Fruit fly (Drosophila melanogaster) whole organism, wandering third instar larva: ENCODE data around the gene CG5180.

ENCODE experiments used
- Abd-B ChIP-seq: fragments of >200 bp; optimal IDR thresholded peaks from 2 replicates; lab custom pipeline; 2017; ENCODE audit warnings: missing biosample characterization, missing genetic modification characterization
- CG32264 ChIP-seq: fragments of 200-800 bp; sonication (Bioruptor generic); optimal IDR thresholded peaks from 2 replicates; lab custom pipeline; 2016; ENCODE audit warnings: missing biosample characterization, missing genetic modification characterization
- CG9705 ChIP-seq: fragments of 200-800 bp; sonication (Bioruptor generic); optimal IDR thresholded peaks from 2 replicates; lab custom pipeline; 2018; ENCODE audit warnings: missing biosample characterization, mild to moderate bottlenecking, missing genetic modification characterization
- CrebA ChIP-seq: fragments of 200-800 bp; sonication (Bioruptor generic); optimal IDR thresholded peaks from 2 replicates; lab custom pipeline; 2016; ENCODE audit warnings: missing biosample characterization, mild to moderate bottlenecking, missing genetic modification characterization, borderline replicate concordance
- Dfd ChIP-seq: fragments of >200 bp; optimal IDR thresholded peaks from 2 replicates; lab custom pipeline; 2017; ENCODE audit warnings: missing biosample characterization, missing genetic modification characterization
- Dif ChIP-seq: fragments of 200-275, 200-300 bp; sonication (Bioruptor generic); optimal IDR thresholded peaks from 2 replicates; lab custom pipeline; 2018; ENCODE audit warnings: missing biosample characterization, missing genetic modification characterization; ENCODE audit not compliant: partially characterized antibody
- GATAd ChIP-seq: sonication (Bioruptor generic); optimal IDR thresholded peaks from 2 replicates; lab custom pipeline; 2016; ENCODE audit warnings: missing biosample characterization, missing genetic modification characterization
- HLH106 ChIP-seq: fragments of 200-800 bp; optimal IDR thresholded peaks from 3 replicates; lab custom pipeline; 2019; ENCODE audit warnings: missing biosample characterization, mild to moderate bottlenecking, missing genetic modification characterization, moderate library complexity
- Hnf4 ChIP-seq: fragments of 200-800 bp; sonication (Bioruptor generic); optimal IDR thresholded peaks from 2 replicates; lab custom pipeline; 2016; ENCODE audit warnings: missing biosample characterization, mild to moderate bottlenecking, missing genetic modification characterization
- Hr78 ChIP-seq: fragments of >200 bp; optimal IDR thresholded peaks from 2 replicates; lab custom pipeline; 2017; ENCODE audit warnings: missing biosample characterization, missing genetic modification characterization
- Hr83 ChIP-seq: fragments of 200-300 bp; sonication (Bioruptor generic); optimal IDR thresholded peaks from 2 replicates; lab custom pipeline; 2016; ENCODE audit warnings: missing biosample characterization, mild to moderate bottlenecking, missing genetic modification characterization, moderate library complexity; ENCODE audit not compliant: poor library complexity, severe bottlenecking
- Jra ChIP-seq: sonication (Bioruptor generic); optimal IDR thresholded peaks from 2 replicates; lab custom pipeline; 2016; ENCODE audit warnings: missing biosample characterization, missing genetic modification characterization
- Mio ChIP-seq: sonication (Bioruptor generic); optimal IDR thresholded peaks from 2 replicates; lab custom pipeline; 2016; ENCODE audit warnings: missing biosample characterization, missing genetic modification characterization
- Myc ChIP-seq: fragments of >200 bp; optimal IDR thresholded peaks from 2 replicates; lab custom pipeline; 2017
- N ChIP-seq: fragments of >200 bp; optimal IDR thresholded peaks from 2 replicates; lab custom pipeline; 2018; ENCODE audit warnings: missing biosample characterization, missing external identifiers, missing genetic modification characterization
- OdsH ChIP-seq: fragments of 200-800 bp; sonication (Bioruptor generic); optimal IDR thresholded peaks from 2 replicates; lab custom pipeline; 2016; ENCODE audit warnings: missing biosample characterization, mild to moderate bottlenecking, missing genetic modification characterization
- Rel ChIP-seq, 2 experiments: fragments of 200-800 bp; sonication (Bioruptor generic) in 1 of 2; optimal IDR thresholded peaks; 2 replicates in 1 of 2; 3 replicates in 1 of 2; lab custom pipeline; 2016 to 2019; ENCODE audit warnings: mild to moderate bottlenecking in 2 of 2, missing biosample characterization in 2 of 2, missing genetic modification characterization in 2 of 2, moderate library complexity in 1 of 2
- Sp1 ChIP-seq: fragments of 200-800 bp; sonication (Bioruptor generic); optimal IDR thresholded peaks from 3 replicates; lab custom pipeline; 2019; ENCODE audit warnings: missing biosample characterization, mild to moderate bottlenecking, missing genetic modification characterization, moderate library complexity
- Vsx2 ChIP-seq: fragments of 200-300, 225-300 bp; sonication (Bioruptor generic); optimal IDR thresholded peaks from 2 replicates; lab custom pipeline; 2018; ENCODE audit warnings: missing biosample characterization, missing genetic modification characterization; ENCODE audit not compliant: partially characterized antibody
- br ChIP-seq: fragments of 200-800 bp; sonication (Bioruptor generic); optimal IDR thresholded peaks from 2 replicates; lab custom pipeline; 2016; ENCODE audit warnings: missing biosample characterization, missing genetic modification characterization
- brk ChIP-seq: fragments of 200-800 bp; sonication (Bioruptor generic); optimal IDR thresholded peaks from 2 replicates; lab custom pipeline; 2016; ENCODE audit warnings: missing biosample characterization, mild to moderate bottlenecking, missing genetic modification characterization
- dl ChIP-seq, 2 experiments: fragments of 175-275, 200-275 bp in 1 of 2; fragments of 200-275 bp in 1 of 2; sonication (Bioruptor generic); optimal IDR thresholded peaks; lab custom pipeline; 2018; ENCODE audit warnings: mild to moderate bottlenecking in 2 of 2, missing biosample characterization in 2 of 2, missing genetic modification characterization in 2 of 2, moderate library complexity in 2 of 2; ENCODE audit not compliant: partially characterized antibody in 2 of 2, insufficient read depth in 1 of 2
- dmrt93B ChIP-seq: fragments of 200-800 bp; sonication (Bioruptor generic); optimal IDR thresholded peaks from 2 replicates; lab custom pipeline; 2018; ENCODE audit warnings: missing biosample characterization, mild to moderate bottlenecking, missing genetic modification characterization
- dsf ChIP-seq: sonication (Bioruptor generic); optimal IDR thresholded peaks from 2 replicates; lab custom pipeline; 2016; ENCODE audit warnings: missing biosample characterization, missing genetic modification characterization, borderline replicate concordance
- ey ChIP-seq: fragments of 200-800 bp; sonication (Bioruptor generic); optimal IDR thresholded peaks from 2 replicates; lab custom pipeline; 2016; ENCODE audit warnings: missing biosample characterization, missing genetic modification characterization
- foxo ChIP-seq, 2 experiments: fragments of 200-800 bp; sonication (Bioruptor generic); optimal IDR thresholded peaks; 2 replicates in 1 of 2; 3 replicates in 1 of 2; lab custom pipeline; 2016 to 2017; ENCODE audit warnings: missing biosample characterization in 2 of 2, missing genetic modification characterization in 2 of 2
- fru ChIP-seq: fragments of 200-800 bp; sonication (Bioruptor generic); optimal IDR thresholded peaks from 3 replicates; lab custom pipeline; 2016; ENCODE audit warnings: missing biosample characterization, mild to moderate bottlenecking, missing genetic modification characterization
- h ChIP-seq: fragments of 200-800 bp; sonication (Bioruptor generic); optimal IDR thresholded peaks from 3 replicates; lab custom pipeline; 2016; ENCODE audit warnings: missing biosample characterization, mild to moderate bottlenecking, missing genetic modification characterization
- jim ChIP-seq: fragments of 175-275, 200-325 bp; sonication (Bioruptor generic); optimal IDR thresholded peaks from 2 replicates; lab custom pipeline; 2016; ENCODE audit warnings: missing biosample characterization, mild to moderate bottlenecking, missing genetic modification characterization
- lola ChIP-seq: fragments of >200 bp; optimal IDR thresholded peaks from 2 replicates; lab custom pipeline; 2017; ENCODE audit warnings: missing biosample characterization, missing genetic modification characterization
- pan ChIP-seq: fragments of >200 bp; optimal IDR thresholded peaks from 2 replicates; lab custom pipeline; 2017
- psq ChIP-seq: fragments of 200-800 bp; sonication (Bioruptor generic); optimal IDR thresholded peaks from 3 replicates; lab custom pipeline; 2017; ENCODE audit warnings: missing biosample characterization, mild to moderate bottlenecking, missing genetic modification characterization, moderate library complexity
- rgr ChIP-seq: fragments of 200-800 bp; sonication (Bioruptor generic); optimal IDR thresholded peaks from 3 replicates; lab custom pipeline; 2016; ENCODE audit warnings: missing biosample characterization, mild to moderate bottlenecking, missing genetic modification characterization
- sage ChIP-seq: fragments of 200-800 bp; sonication (Bioruptor generic); optimal IDR thresholded peaks from 2 replicates; lab custom pipeline; 2016; ENCODE audit warnings: missing biosample characterization, mild to moderate bottlenecking, missing genetic modification characterization
- sv ChIP-seq: fragments of 200-800 bp; sonication (Bioruptor generic); optimal IDR thresholded peaks from 3 replicates; lab custom pipeline; 2016; ENCODE audit warnings: missing biosample characterization, missing genetic modification characterization
- tai ChIP-seq: sonication (Bioruptor generic); optimal IDR thresholded peaks from 2 replicates; lab custom pipeline; 2016; ENCODE audit warnings: missing biosample characterization, missing genetic modification characterization
- usp ChIP-seq: fragments of >200 bp; optimal IDR thresholded peaks from 2 replicates; lab custom pipeline; 2017; ENCODE audit warnings: missing biosample characterization, missing genetic modification characterization
- woc ChIP-seq: sonication (Bioruptor generic); optimal IDR thresholded peaks from 2 replicates; lab custom pipeline; 2016; ENCODE audit warnings: missing biosample characterization, mild to moderate bottlenecking, missing genetic modification characterization

The CG5180 gene

dm6 chr3R:20581376-20581775 is 23.6 kb downstream of the CG5180 start, which contains the start of gene CG34008:
Gene CG34008 (minus strand): TSS chr3R:20581522.
- TF ChIP-seq Dif (no peak), sage (GFP tag; lab: Kevin White, UChicago) (no peak), usp (GFP tag; lab: Kevin White, UChicago) (no peak)

- TF ChIP-seq br (GFP tag; lab: Kevin White, UChicago) = peak; percentile 1
- no peak for TF ChIP-seq Rel (GFP tag; optimal IDR thresholded peaks at IDR 0.05; lab: Kevin White, UChicago)
- peak; percentile 35 for TF ChIP-seq Rel (tag; optimal IDR thresholded peaks at IDR 0.05; lab: Kevin White, UChicago)
- no peak for TF ChIP-seq Abd-B
- no peak for TF ChIP-seq ey (GFP tag; lab: Kevin White, UChicago)
- TF ChIP-seq Sp1 (GFP tag; lab: Kevin White, UChicago) = peak; percentile 14
- TF ChIP-seq Jra = peak; percentile 28
Measured at dm6 chr3R:20585566-20585965, 27.8 kb downstream of the CG5180 start, which contains the start of gene CG16953. Gene CG16953 (minus strand): TSS chr3R:20585833.

- TF ChIP-seq sv (GFP tag; lab: Kevin White, UChicago) (no peak), Hr83 (GFP tag; lab: Kevin White, UChicago) (no peak), Mio (GFP tag; lab: Kevin White, UChicago) (no peak), Hnf4 (GFP tag; lab: Kevin White, UChicago) (no peak), lola (GFP tag; lab: Kevin White, UChicago) (no peak), psq (GFP tag; lab: Kevin White, UChicago) (no peak), Dif (no peak)
Measured at dm6 chr3R:20586409-20586808, 28.7 kb downstream of the CG5180 start.

- peak; percentile 88 for TF ChIP-seq HLH106
- TF ChIP-seq rgr (GFP tag; lab: Kevin White, UChicago) = peak; percentile 89
- peak; percentile 79 for TF ChIP-seq CG9705 (GFP tag; lab: Kevin White, UChicago)
- no peak for TF ChIP-seq usp (GFP tag; lab: Kevin White, UChicago)
- TF ChIP-seq dmrt93B (GFP tag; lab: Kevin White, UChicago) = peak; percentile 89
- peak; percentile 7 for TF ChIP-seq N (GFP tag; lab: Kevin White, UChicago)
- TF ChIP-seq pan = no peak
- no peak for TF ChIP-seq Dif
- peak; percentile 35 for TF ChIP-seq sage (GFP tag; lab: Kevin White, UChicago)
- TF ChIP-seq lola (GFP tag; lab: Kevin White, UChicago) = no peak
- peak; percentile 93 for TF ChIP-seq OdsH
- TF ChIP-seq h (GFP tag; lab: Kevin White, UChicago) = peak; percentile 94
- TF ChIP-seq woc (GFP tag; lab: Kevin White, UChicago) = peak; percentile 79
- TF ChIP-seq Hr78 = no peak
- TF ChIP-seq fru (GFP tag; lab: Kevin White, UChicago) = peak; percentile 91
- no peak for TF ChIP-seq sv (GFP tag; lab: Kevin White, UChicago)
- TF ChIP-seq GATAd (GFP tag; lab: Kevin White, UChicago) = peak; percentile 34
- peak; percentile 91 for TF ChIP-seq Hr83 (GFP tag; lab: Kevin White, UChicago)
- TF ChIP-seq jim = no peak
- TF ChIP-seq Vsx2 (GFP tag; lab: Kevin White, UChicago) = no peak
- peak; percentile 61 for TF ChIP-seq Rel (GFP tag; optimal IDR thresholded peaks at IDR 0.05; lab: Kevin White, UChicago)
- peak; percentile 31 for TF ChIP-seq Rel (tag; optimal IDR thresholded peaks at IDR 0.05; lab: Kevin White, UChicago)
- peak; percentile 91 for TF ChIP-seq Sp1 (GFP tag; lab: Kevin White, UChicago)
- no peak for TF ChIP-seq tai (GFP tag; lab: Kevin White, UChicago)
- peak; percentile 78 for TF ChIP-seq CG32264 (GFP tag; lab: Kevin White, UChicago)
- TF ChIP-seq brk (GFP tag; lab: Kevin White, UChicago) = no peak
- no peak for TF ChIP-seq CrebA (GFP tag; lab: Kevin White, UChicago)
- TF ChIP-seq Hnf4 (GFP tag; lab: Kevin White, UChicago) = peak; percentile 88
- peak; percentile 77 for TF ChIP-seq dsf
- peak; percentile 92 for TF ChIP-seq ey (GFP tag; lab: Kevin White, UChicago)
- peak; percentile 37 for TF ChIP-seq Mio (GFP tag; lab: Kevin White, UChicago)
- TF ChIP-seq Jra = peak; percentile 93
- peak; percentile 88 for TF ChIP-seq psq (GFP tag; lab: Kevin White, UChicago)
- peak in 1 of 2 experiments; percentile 93 for TF ChIP-seq foxo (GFP tag; optimal IDR thresholded peaks at IDR 0.05; lab: Kevin White, UChicago)
- TF ChIP-seq dl (GFP tag; optimal IDR thresholded peaks at IDR 0.05; lab: Kevin White, UChicago; ENCODE audit: insufficient read depth in 1 of 2, partially characterized antibody in 2 of 2) = no peak
- TF ChIP-seq Dfd = no peak
- peak; percentile 91 for TF ChIP-seq br (GFP tag; lab: Kevin White, UChicago)
- TF ChIP-seq Abd-B = no peak
- TF ChIP-seq Myc (lab: Kevin White, UChicago) = no peak
Measured at dm6 chr3R:20587630-20588479, 30.1 kb downstream of the CG5180 start, which contains the start of gene Septin2. Gene Septin2 (minus strand): TSS chr3R:20588356.
